Fruit fly (Drosophila melanogaster) whole organism: ENCODE results near the gene Dus1.
A peak's percentile ranks its signal among the peaks of the same experiment; 100 is the strongest.

Experiments
- CG8478 ChIP-seq: fragments of >200 bp; optimal IDR thresholded peaks from 2 replicates; lab custom pipeline; 2018; ENCODE audit warnings: inconsistent platforms
- Dll ChIP-seq: fragments of >200 bp; optimal IDR thresholded peaks from 2 replicates; lab custom pipeline; 2017
- pan ChIP-seq: fragments of >200 bp; optimal IDR thresholded peaks from 2 replicates; lab custom pipeline; 2017
- psq ChIP-seq: fragments of >200 bp; optimal IDR thresholded peaks from 2 replicates; lab custom pipeline; 2017
- usp ChIP-seq: fragments of >200 bp; optimal IDR thresholded peaks from 2 replicates; lab custom pipeline; 2017; ENCODE audit warnings: missing biosample characterization, missing genetic modification characterization, mixed read lengths

DNA sequence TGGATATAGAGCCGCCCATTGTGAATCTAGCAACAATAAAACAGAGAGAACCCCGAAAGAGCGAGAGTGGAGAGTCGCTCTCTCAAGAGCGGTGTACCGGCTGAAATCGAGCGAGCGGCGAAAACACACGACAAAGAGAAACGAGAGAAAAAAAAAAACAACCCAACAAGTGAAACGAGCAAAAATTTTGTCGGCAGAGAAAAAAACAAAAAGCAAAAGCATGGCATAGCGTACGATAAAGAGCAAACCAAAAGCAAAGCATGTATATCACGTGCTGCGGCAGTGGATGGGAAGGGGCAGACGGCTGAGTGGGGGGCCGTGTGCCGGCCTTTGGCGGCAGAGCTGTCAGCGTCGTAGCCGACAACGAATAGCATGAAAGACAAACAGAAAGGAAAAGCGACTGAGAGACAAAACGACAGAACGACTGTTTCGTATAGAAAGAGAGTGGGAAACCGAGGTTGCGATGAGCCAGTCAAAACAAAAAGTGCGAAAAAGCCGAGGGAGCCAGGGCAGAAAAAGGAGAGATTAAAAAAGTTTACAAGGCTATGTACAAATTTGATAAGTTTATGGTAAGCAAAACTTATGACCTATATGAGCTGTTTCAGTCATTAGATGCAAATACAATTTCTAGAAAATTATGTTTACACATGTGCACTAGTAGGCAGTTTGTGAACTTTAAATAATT, 24.7 kb downstream of the Dus1 start:
- TF ChIP-seq CG8478 (lab: Kevin White, UChicago) (no peak), psq (no peak), pan (lab: Kevin White, UChicago) (no peak), Dll (lab: Kevin White, UChicago) (peak; percentile 79), usp (no peak)
